Worm (Caenorhabditis elegans): ENCODE measurements around the gene F07C3.16.

ce11 chrV:9212499-9212898 lies 44.9 kb downstream of the F07C3.16 start:
- TF ChIP-seq ztf-11 (tag; optimal IDR thresholded peaks at IDR 0.05) (no peak), egl-27 (tag; optimal IDR thresholded peaks at IDR 0.05) (no peak), nhr-11 (tag; optimal IDR thresholded peaks at IDR 0.05) (no peak), unc-62 (GFP tag; optimal IDR thresholded peaks at IDR 0.05) (no peak), fos-1 (tag; optimal IDR thresholded peaks at IDR 0.05) (peak; percentile 92), mab-5 (tag; optimal IDR thresholded peaks at IDR 0.05) (no peak), elt-3 (tag; optimal IDR thresholded peaks at IDR 0.05) (no peak), lin-39 (tag; optimal IDR thresholded peaks at IDR 0.05) (no peak)

All from whole organism, L2 larva.